Fruit fly (Drosophila melanogaster) whole organism, adult: Measurements from ENCODE around the gene Nprl3.

Experiments used
- CG12768 ChIP-seq: fragments of 200-800 bp; sonication (Bioruptor generic); optimal IDR thresholded peaks from 2 replicates; lab custom pipeline; 2017; ENCODE audit warnings: missing biosample characterization, missing genetic modification characterization, mild to moderate bottlenecking, moderate library complexity, missing genetic modification reagents
- CG14711 ChIP-seq: fragments of 200-800 bp; sonication (Bioruptor generic); optimal IDR thresholded peaks from 2 replicates; lab custom pipeline; 2018; ENCODE audit warnings: missing biosample characterization, mild to moderate bottlenecking, missing genetic modification characterization, moderate library complexity
- CG33017 ChIP-seq: fragments of 200-800 bp; sonication (Bioruptor generic); optimal IDR thresholded peaks from 2 replicates; lab custom pipeline; 2018; ENCODE audit warnings: missing biosample characterization, mild to moderate bottlenecking, missing genetic modification characterization, moderate library complexity
- CG7045 ChIP-seq: fragments of 200-800 bp; sonication (Bioruptor generic); optimal IDR thresholded peaks from 2 replicates; lab custom pipeline; 2017; ENCODE audit warnings: missing biosample characterization, mild to moderate bottlenecking, missing genetic modification characterization
- CG7101 ChIP-seq: fragments of 200-800 bp; sonication (Bioruptor generic); optimal IDR thresholded peaks from 2 replicates; lab custom pipeline; 2018; ENCODE audit warnings: missing biosample characterization, mild to moderate bottlenecking, missing genetic modification characterization, moderate library complexity
- Clk ChIP-seq: fragments of 200-800 bp; sonication (Bioruptor generic); optimal IDR thresholded peaks from 2 replicates; lab custom pipeline; 2017; ENCODE audit warnings: missing biosample characterization, missing genetic modification characterization
- Hr96 ChIP-seq: fragments of 200-800 bp; sonication (Bioruptor generic); optimal IDR thresholded peaks from 2 replicates; lab custom pipeline; 2016; ENCODE audit warnings: missing biosample characterization, missing genetic modification characterization
- bab1 ChIP-seq: fragments of 200-800 bp; sonication (Bioruptor generic); optimal IDR thresholded peaks from 3 replicates; lab custom pipeline; 2019; ENCODE audit warnings: missing biosample characterization, mild to moderate bottlenecking, missing genetic modification characterization, moderate library complexity
- cic ChIP-seq: fragments of 200-800 bp; sonication (Bioruptor generic); optimal IDR thresholded peaks from 2 replicates; lab custom pipeline; 2017; ENCODE audit warnings: missing biosample characterization, mild to moderate bottlenecking, missing genetic modification characterization, moderate library complexity
- cnc ChIP-seq, 2 experiments: fragments of >200 bp; optimal IDR thresholded peaks; 2 replicates each; lab custom pipeline; 2017
- kay ChIP-seq: fragments of 200-800 bp; sonication (Bioruptor generic); peaks from one replicate; lab custom pipeline; 2016; ENCODE audit warnings: missing biosample characterization, missing genetic modification characterization, borderline replicate concordance
- pad ChIP-seq: fragments of 200-800 bp; sonication (Bioruptor generic); optimal IDR thresholded peaks from 3 replicates; lab custom pipeline; 2017; ENCODE audit warnings: missing biosample characterization, missing genetic modification characterization, mild to moderate bottlenecking, moderate library complexity, missing genetic modification reagents
- toe ChIP-seq: fragments of 200-800 bp; sonication (Bioruptor generic); optimal IDR thresholded peaks from 2 replicates; lab custom pipeline; 2016; ENCODE audit warnings: missing biosample characterization, missing genetic modification characterization

DNA sequence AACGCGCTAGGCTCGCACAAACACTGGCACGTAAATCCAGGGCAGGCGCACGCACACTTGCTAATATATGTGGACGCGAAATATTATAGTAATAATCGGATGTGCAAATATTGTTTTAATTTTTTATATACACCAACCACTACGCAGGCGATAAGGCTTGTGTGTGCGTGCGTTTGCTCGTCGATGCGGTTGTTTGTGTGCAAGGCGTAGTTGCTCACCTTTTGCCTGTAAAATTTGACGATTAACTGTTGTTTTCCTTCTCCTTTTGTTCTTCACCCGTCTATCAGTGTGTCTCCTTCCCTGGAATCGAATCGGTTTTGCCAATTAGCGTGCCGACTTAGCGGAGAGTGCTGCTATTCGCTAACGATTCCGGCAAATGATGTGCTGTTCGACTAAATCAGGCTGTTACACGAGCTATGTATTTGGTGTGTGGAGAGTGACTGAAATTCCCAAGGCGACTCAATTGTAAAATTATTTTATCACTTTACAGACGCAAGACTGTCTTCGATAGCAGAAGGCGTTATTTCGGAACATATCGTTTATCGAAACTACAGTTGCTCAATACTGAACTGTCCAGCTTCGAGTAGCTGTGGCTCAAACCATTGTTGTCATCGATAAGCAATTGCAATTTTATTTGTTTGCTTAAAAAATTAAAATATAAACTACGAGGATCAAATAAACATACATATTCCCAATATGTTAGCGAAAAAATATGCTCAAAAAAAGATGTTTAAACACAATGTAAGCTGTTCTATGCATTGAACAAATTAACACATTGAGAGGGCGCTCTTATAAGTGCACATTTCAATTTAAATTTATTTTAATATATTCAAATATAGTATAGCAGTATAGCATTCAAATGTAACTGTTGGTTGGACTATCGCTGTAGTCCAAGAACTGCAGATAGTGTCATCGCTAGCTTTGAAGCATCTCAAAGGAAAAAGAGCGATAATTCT is 29.8 kb upstream of the Nprl3 start, which contains the start of the genes CG6650 and endos:
- TF ChIP-seq toe (peak; percentile 84), CG7045 (peak; percentile 80), kay (GFP tag; lab: Kevin White, UChicago) (no peak), CG7101 (tag; lab: Kevin White, UChicago) (peak; percentile 81), bab1 (peak; percentile 36), Clk (GFP tag; lab: Kevin White, UChicago) (peak; percentile 63), pad (GFP tag; lab: Kevin White, UChicago) (peak; percentile 96), CG12768 (GFP tag; lab: Kevin White, UChicago) (peak; percentile 81), CG33017 (tag; lab: Kevin White, UChicago) (peak; percentile 37), Hr96 (GFP tag; lab: Kevin White, UChicago) (peak; percentile 83), cic (GFP tag; lab: Kevin White, UChicago) (peak; percentile 94), CG14711 (tag; lab: Kevin White, UChicago) (peak; percentile 24), cnc (optimal IDR thresholded peaks at IDR 0.05; lab: Kevin White, UChicago) (no peak)
